Fruit fly (Drosophila melanogaster) whole organism, embryonic: ENCODE data around the gene CG14232.
A peak's percentile ranks its signal among the peaks of the same experiment; 100 is the strongest.

Source experiments
- BEAF-32 ChIP-seq: fragments of 200-800 bp; sonication (Bioruptor generic); optimal IDR thresholded peaks from 3 replicates; lab custom pipeline; 2017; ENCODE audit warnings: missing biosample characterization, missing genetic modification characterization, mild to moderate bottlenecking, moderate library complexity, missing genetic modification reagents
- CG10209 ChIP-seq: fragments of 200-800 bp; sonication (Bioruptor generic); optimal IDR thresholded peaks from 3 replicates; lab custom pipeline; 2017; ENCODE audit warnings: missing biosample characterization, mild to moderate bottlenecking, missing genetic modification characterization, missing genetic modification reagents
- CG11085 ChIP-seq: fragments of 200-800 bp; sonication (Bioruptor generic); IDR thresholded peaks from 2 replicates; pipeline ENCODE4 v1.3.6; 2022; ENCODE audit warnings: missing biosample characterization, missing genetic modification characterization
- CG11695 ChIP-seq: fragments of 200-800 bp; sonication (Bioruptor generic); IDR thresholded peaks from 3 replicates; pipeline ENCODE4 v1.3.6; 2022; ENCODE audit warnings: missing biosample characterization, missing genetic modification characterization
- CG13424 ChIP-seq: fragments of 200-800 bp; sonication (Bioruptor generic); optimal IDR thresholded peaks from 2 replicates; lab custom pipeline; 2019; ENCODE audit warnings: missing biosample characterization, mild to moderate bottlenecking, missing genetic modification characterization, moderate library complexity
- CG13775 ChIP-seq: fragments of 200-800 bp; sonication (Bioruptor generic); optimal IDR thresholded peaks from 3 replicates; lab custom pipeline; 2017; ENCODE audit warnings: missing biosample characterization, mild to moderate bottlenecking, missing genetic modification characterization
- CG14667 ChIP-seq: fragments of 200-800 bp; sonication (Bioruptor generic); IDR thresholded peaks from 2 replicates; pipeline ENCODE4 v1.3.6; 2022; ENCODE audit warnings: missing biosample characterization, missing genetic modification characterization
- CG14710 ChIP-seq: fragments of 200-800 bp; sonication (Bioruptor generic); optimal IDR thresholded peaks from 3 replicates; lab custom pipeline; 2019; ENCODE audit warnings: missing biosample characterization, mild to moderate bottlenecking, missing genetic modification characterization, moderate library complexity
- CG17186 ChIP-seq: fragments of 200-800 bp; sonication (Bioruptor generic); optimal IDR thresholded peaks from 3 replicates; lab custom pipeline; 2017; ENCODE audit warnings: missing biosample characterization, missing genetic modification reagents, missing genetic modification characterization
- CG17359 ChIP-seq: fragments of 200-800 bp; sonication (Bioruptor generic); optimal IDR thresholded peaks from 3 replicates; lab custom pipeline; 2018; ENCODE audit warnings: missing biosample characterization, mild to moderate bottlenecking, missing genetic modification characterization, moderate library complexity
- CG17802 ChIP-seq: fragments of 200-800 bp; sonication (Bioruptor generic); optimal IDR thresholded peaks from 2 replicates; lab custom pipeline; 2018; ENCODE audit warnings: missing biosample characterization, mild to moderate bottlenecking, missing genetic modification characterization, moderate library complexity
- CG2120 ChIP-seq: fragments of 200-800 bp; sonication (Bioruptor generic); optimal IDR thresholded peaks from 3 replicates; lab custom pipeline; 2016; ENCODE audit warnings: missing biosample characterization, missing genetic modification characterization
- CG30020 ChIP-seq: fragments of 200-800 bp; optimal IDR thresholded peaks from 2 replicates; lab custom pipeline; 2019; ENCODE audit warnings: missing biosample characterization, mild to moderate bottlenecking, missing genetic modification characterization, moderate library complexity
- CG31441 ChIP-seq: fragments of 200-800 bp; sonication (Bioruptor generic); IDR thresholded peaks from 2 replicates; pipeline ENCODE4 v1.3.6; 2022; ENCODE audit warnings: missing biosample characterization, missing genetic modification characterization
- CG4360 ChIP-seq: fragments of 200-800 bp; sonication (Bioruptor generic); IDR thresholded peaks from 2 replicates; pipeline ENCODE4 v1.3.6; 2022; ENCODE audit warnings: missing biosample characterization, missing genetic modification characterization
- CG4424 ChIP-seq: fragments of 200-800 bp; sonication (Bioruptor generic); optimal IDR thresholded peaks from 3 replicates; lab custom pipeline; 2016; ENCODE audit warnings: missing biosample characterization, missing genetic modification characterization
- CG6683 ChIP-seq: fragments of 200-800 bp; sonication (Bioruptor generic); optimal IDR thresholded peaks from 2 replicates; lab custom pipeline; 2017; ENCODE audit warnings: missing biosample characterization, mild to moderate bottlenecking, missing genetic modification characterization, missing genetic modification reagents
- CG7556 ChIP-seq: fragments of 200-800 bp; sonication (Bioruptor generic); optimal IDR thresholded peaks from 2 replicates; lab custom pipeline; 2017; ENCODE audit warnings: missing biosample characterization, mild to moderate bottlenecking, missing genetic modification characterization
- D19B ChIP-seq: fragments of 200-800 bp; sonication (Bioruptor generic); optimal IDR thresholded peaks from 2 replicates; lab custom pipeline; 2017; ENCODE audit warnings: missing biosample characterization, mild to moderate bottlenecking, missing genetic modification characterization
- Doc3 ChIP-seq: fragments of 200-800 bp; sonication (Bioruptor generic); IDR thresholded peaks from 3 replicates; pipeline ENCODE4 v1.3.6; 2022; ENCODE audit warnings: missing biosample characterization, missing genetic modification characterization; ENCODE audit not compliant: partially characterized antibody
- Drgx ChIP-seq: fragments of 200-800 bp; sonication (Bioruptor generic); IDR thresholded peaks from 2 replicates; pipeline ENCODE4 v1.3.6; 2022; ENCODE audit warnings: missing biosample characterization, missing genetic modification characterization
- Elba2 ChIP-seq: fragments of 200-800 bp; sonication (Bioruptor generic); optimal IDR thresholded peaks from 3 replicates; lab custom pipeline; 2016; ENCODE audit warnings: missing biosample characterization, missing genetic modification characterization
- Fer1 ChIP-seq: fragments of 200-800 bp; sonication (Bioruptor generic); optimal IDR thresholded peaks from 2 replicates; lab custom pipeline; 2017; ENCODE audit warnings: missing biosample characterization, mild to moderate bottlenecking, missing genetic modification characterization
- HLH4C ChIP-seq: fragments of 200-800 bp; sonication (Bioruptor generic); IDR thresholded peaks from 3 replicates; pipeline ENCODE4 v1.3.6; 2022; ENCODE audit warnings: missing biosample characterization, missing genetic modification characterization; ENCODE audit not compliant: partially characterized antibody
- Hmx ChIP-seq: fragments of 200-800 bp; sonication (Bioruptor generic); optimal IDR thresholded peaks from 2 replicates; lab custom pipeline; 2016; ENCODE audit warnings: missing biosample characterization, missing genetic modification characterization
- MBD-R2 ChIP-seq: fragments of 200-800 bp; sonication (Bioruptor generic); IDR thresholded peaks from 2 replicates; pipeline ENCODE4 v1.3.6; 2022; ENCODE audit warnings: missing biosample characterization, missing genetic modification characterization
- MESR4 ChIP-seq: fragments of 200-800 bp; sonication (Bioruptor generic); optimal IDR thresholded peaks from 2 replicates; lab custom pipeline; 2018; ENCODE audit warnings: missing biosample characterization, mild to moderate bottlenecking, missing genetic modification characterization, moderate library complexity
- Meics ChIP-seq: fragments of 200-800 bp; sonication (Bioruptor generic); optimal IDR thresholded peaks from 2 replicates; lab custom pipeline; 2017; ENCODE audit warnings: missing biosample characterization, mild to moderate bottlenecking, missing genetic modification characterization
- NfI ChIP-seq: fragments of 200-800 bp; sonication (Bioruptor generic); optimal IDR thresholded peaks from 3 replicates; lab custom pipeline; 2018; ENCODE audit warnings: missing biosample characterization, mild to moderate bottlenecking, missing genetic modification characterization, moderate library complexity
- Opbp ChIP-seq: fragments of 200-800 bp; sonication (Bioruptor generic); IDR thresholded peaks from 3 replicates; pipeline ENCODE4 v1.3.6; 2022; ENCODE audit warnings: missing biosample characterization, missing genetic modification characterization; ENCODE audit not compliant: partially characterized antibody
- Pdp1 ChIP-seq, 2 experiments: fragments of 200-800 bp; sonication (Bioruptor generic); optimal IDR thresholded peaks; 3 replicates each; lab custom pipeline; 2016; ENCODE audit warnings: missing biosample characterization in 2 of 2, missing genetic modification characterization in 2 of 2, mild to moderate bottlenecking in 1 of 2, moderate library complexity in 1 of 2
- Sin3A ChIP-seq: fragments of >200 bp; optimal IDR thresholded peaks from 2 replicates; lab custom pipeline; 2018
- bsh ChIP-seq, 2 experiments: fragments of 200-800 bp; sonication (Bioruptor generic); optimal IDR thresholded peaks; 2 replicates each; lab custom pipeline; 2017 to 2018; ENCODE audit warnings: mild to moderate bottlenecking in 2 of 2, missing biosample characterization in 2 of 2, missing genetic modification characterization in 2 of 2, moderate library complexity in 1 of 2
- exex ChIP-seq: fragments of 200-800 bp; sonication (Bioruptor generic); optimal IDR thresholded peaks from 4 replicates; lab custom pipeline; 2018; ENCODE audit warnings: missing biosample characterization, mild to moderate bottlenecking, missing genetic modification characterization, moderate library complexity
- gem ChIP-seq: fragments of 200-800 bp; sonication (Bioruptor generic); optimal IDR thresholded peaks from 2 replicates; lab custom pipeline; 2019; ENCODE audit warnings: missing biosample characterization, mild to moderate bottlenecking, missing genetic modification characterization, moderate library complexity
- gfzf ChIP-seq: fragments of 200-800 bp; sonication (Bioruptor generic); optimal IDR thresholded peaks from 2 replicates; lab custom pipeline; 2016; ENCODE audit warnings: missing biosample characterization, mild to moderate bottlenecking, missing genetic modification characterization, moderate library complexity
- knrl ChIP-seq: fragments of 200-800 bp; sonication (Bioruptor generic); IDR thresholded peaks from 3 replicates; pipeline ENCODE4 v1.3.6; 2022; ENCODE audit warnings: missing biosample characterization, missing genetic modification characterization; ENCODE audit not compliant: partially characterized antibody
- lilli ChIP-seq: fragments of 200-800 bp; sonication (Bioruptor generic); optimal IDR thresholded peaks from 3 replicates; lab custom pipeline; 2016; ENCODE audit warnings: missing biosample characterization, missing genetic modification characterization
- pan ChIP-seq, 4 experiments: fragments of >200 bp in 3 of 4; fragments of 200-800 bp in 1 of 4; sonication (Bioruptor generic) in 1 of 4; optimal IDR thresholded peaks in 3 of 4; IDR thresholded peaks in 1 of 4; 2 replicates each; pipeline versions ENCODE4 v1.3.6 to Lab custom; 2017 to 2022; ENCODE audit warnings: missing biosample characterization in 2 of 4, missing genetic modification characterization in 2 of 4, mixed read lengths in 1 of 4
- sob ChIP-seq: fragments of 200-800 bp; sonication (Bioruptor generic); IDR thresholded peaks from 2 replicates; pipeline ENCODE4 v1.3.6; 2022; ENCODE audit warnings: missing biosample characterization, missing genetic modification characterization
- ssp ChIP-seq: fragments of 200-800 bp; sonication (Bioruptor generic); IDR thresholded peaks from 2 replicates; pipeline ENCODE4 v1.3.6; 2022; ENCODE audit warnings: missing biosample characterization, missing genetic modification characterization
- stwl ChIP-seq: fragments of 200-800 bp; sonication (Bioruptor generic); optimal IDR thresholded peaks from 3 replicates; lab custom pipeline; 2018; ENCODE audit warnings: missing biosample characterization, mild to moderate bottlenecking, missing genetic modification characterization, moderate library complexity
- unc-4 ChIP-seq: fragments of 200-800 bp; sonication (Bioruptor generic); IDR thresholded peaks from 2 replicates; pipeline ENCODE4 v1.3.6; 2022; ENCODE audit warnings: missing biosample characterization, missing genetic modification characterization; ENCODE audit not compliant: partially characterized antibody
- unpg ChIP-seq: fragments of 200-800 bp; sonication (Bioruptor generic); optimal IDR thresholded peaks from 3 replicates; lab custom pipeline; 2018; ENCODE audit warnings: missing biosample characterization, mild to moderate bottlenecking, missing genetic modification characterization, moderate library complexity
- vvl ChIP-seq: fragments of 200-800 bp; sonication (Bioruptor generic); IDR thresholded peaks from 2 replicates; pipeline ENCODE4 v1.3.6; 2022; ENCODE audit warnings: missing biosample characterization, missing genetic modification characterization
- zen ChIP-seq: fragments of 200-800 bp; sonication (Bioruptor generic); optimal IDR thresholded peaks from 3 replicates; lab custom pipeline; 2018; ENCODE audit warnings: missing biosample characterization, mild to moderate bottlenecking, missing genetic modification characterization, moderate library complexity

CG14232 gene

dm6 chrX:19711936-19712335 lies 7.9 kb upstream of the CG14232 start:
- TF ChIP-seq CG6683 (GFP tag; lab: Kevin White, UChicago) (no peak), knrl (GFP tag; lab: Robert Waterston, UW) (no peak), CG4360 (GFP tag; lab: Robert Waterston, UW) (peak; percentile 83), CG17802 (tag; lab: Kevin White, UChicago) (peak; percentile 52), CG30020 (tag; lab: Kevin White, UChicago) (peak; percentile 28), ssp (GFP tag; lab: Robert Waterston, UW) (0 out of 2 replicates have a peak, but pooled peaks have one; percentile 25), CG11085 (GFP tag; lab: Robert Waterston, UW) (no peak)

DNA sequence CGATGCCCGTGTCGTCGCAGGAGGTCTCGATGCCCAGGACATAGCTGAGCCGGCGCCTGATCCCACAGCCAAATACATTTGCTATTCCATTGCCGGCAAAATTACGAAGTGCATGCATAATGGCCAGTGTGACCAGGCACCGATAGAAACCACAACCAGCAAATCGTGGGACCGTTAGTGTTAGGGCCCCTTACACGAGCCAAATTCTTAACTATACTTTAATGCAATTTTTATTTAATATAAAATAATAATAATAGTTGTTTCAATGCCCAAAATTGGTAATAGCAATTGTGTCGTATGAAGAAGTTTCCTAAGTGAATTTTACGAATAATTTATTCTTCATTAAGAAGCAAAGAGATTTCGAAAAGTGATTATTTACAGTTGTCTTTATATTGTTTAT lies 2.4 kb downstream of the CG14232 start, which contains the start of gene Tcs4:
Gene Tcs4 (minus strand): TSS at position 145 of the 400 bp plus-strand sequence.
- TF ChIP-seq CG31441 (GFP tag; lab: Robert Waterston, UW) (0 out of 2 replicates have a peak, but pooled peaks have one; percentile 22), gem (tag; lab: Kevin White, UChicago) (peak; percentile 71), CG13424 (tag; lab: Kevin White, UChicago) (peak; percentile 58), unpg (GFP tag; lab: Kevin White, UChicago) (peak; percentile 45), CG11695 (GFP tag; lab: Robert Waterston, UW) (0 out of 3 replicates have a peak, but pooled peaks have one; percentile 18), CG14667 (no peak), pan (optimal IDR thresholded peaks at IDR 0.05; lab: Kevin White, UChicago) (no peak), pan (GFP tag; optimal IDR thresholded peaks at IDR 0.05 in 1 of 2, IDR thresholded peaks at IDR 0.05 in 1 of 2) (peak in 1 of 2 experiments; percentile 21), Hmx (no peak), Pdp1 (GFP tag; optimal IDR thresholded peaks at IDR 0.05; lab: Kevin White, UChicago) (peak in 1 of 2 experiments; percentile 83), NfI (GFP tag; lab: Kevin White, UChicago) (peak; percentile 17), bsh (GFP tag; optimal IDR thresholded peaks at IDR 0.05; lab: Kevin White, UChicago) (peak in 1 of 2 experiments; percentile 33), vvl (GFP tag; lab: Robert Waterston, UW) (peak; percentile 71), zen (tag; lab: Kevin White, UChicago) (peak; percentile 22), MESR4 (GFP tag; lab: Kevin White, UChicago) (peak; percentile 44), gfzf (GFP tag; lab: Kevin White, UChicago) (peak; percentile 63), CG2120 (peak; percentile 16), exex (tag; lab: Kevin White, UChicago) (no peak), Fer1 (peak; percentile 5), lilli (GFP tag; lab: Kevin White, UChicago) (no peak), Elba2 (peak; percentile 25), D19B (GFP tag; lab: Kevin White, UChicago) (no peak), CG17186 (no peak), Sin3A (lab: Kevin White, UChicago) (peak; percentile 12), CG14710 (tag; lab: Kevin White, UChicago) (peak; percentile 49), stwl (peak; percentile 100), MBD-R2 (peak; percentile 82), CG4424 (peak; percentile 10), CG17359 (tag; lab: Kevin White, UChicago) (peak; percentile 13), CG13775 (GFP tag; lab: Kevin White, UChicago) (peak; percentile 22), unc-4 (peak; percentile 46; the same call in 1 of the 2 replicates), BEAF-32 (GFP tag; lab: Kevin White, UChicago) (peak; percentile 8), Opbp (GFP tag; lab: Robert Waterston, UW) (peak; percentile 58; the same call in 2 of the 3 replicates), Drgx (GFP tag; lab: Robert Waterston, UW) (0 out of 2 replicates have a peak, but pooled peaks have one; percentile 6), CG10209 (GFP tag; lab: Kevin White, UChicago) (peak; percentile 13), CG7556 (GFP tag; lab: Kevin White, UChicago) (peak; percentile 5), sob (GFP tag; lab: Robert Waterston, UW) (0 out of 2 replicates have a peak, but pooled peaks have one; percentile 19), Doc3 (GFP tag; lab: Robert Waterston, UW) (0 out of 3 replicates have a peak, but pooled peaks have one; percentile 48), HLH4C (peak; percentile 48; the same call in 2 of the 3 replicates), Meics (GFP tag; lab: Kevin White, UChicago) (peak; percentile 28)
